Worm (Caenorhabditis elegans) whole organism, L4 larva: Measurements from ENCODE around the gene dgk-2.

Experiments
- F10B5.3 ChIP-seq: sonication (generic microtip); optimal IDR thresholded peaks from 2 replicates; lab custom pipeline; 2016; ENCODE audit warnings: mild to moderate bottlenecking, missing genetic modification characterization, missing compliant biosample characterization
- F26F4.8 ChIP-seq: fragments of 200-800 bp; sonication (Bioruptor generic); conservative IDR thresholded peaks from 2 replicates; pipeline ENCODE4 v1.3.6; 2022; ENCODE audit warnings: missing genetic modification characterization, missing compliant biosample characterization
- R02D3.7 ChIP-seq: fragments of 150-350 bp; sonication (generic microtip); optimal IDR thresholded peaks from 3 replicates; lab custom pipeline; 2014; ENCODE audit warnings: missing biosample characterization, missing genetic modification characterization
- T20F7.1 ChIP-seq: fragments of 200-800 bp; sonication (Bioruptor generic); optimal IDR thresholded peaks from 2 replicates; lab custom pipeline; 2018; ENCODE audit warnings: mild to moderate bottlenecking, missing genetic modification characterization, missing compliant biosample characterization
- Y105C5A.15 ChIP-seq: fragments of 200-800 bp; sonication (Bioruptor generic); IDR thresholded peaks from 2 replicates; pipeline ENCODE4 v1.3.6; 2022; ENCODE audit warnings: missing genetic modification characterization, missing compliant biosample characterization
- Y75B8A.6 ChIP-seq: fragments of 200-800 bp; sonication (Bioruptor generic); IDR thresholded peaks from 2 replicates; pipeline ENCODE4 v1.3.6; 2022; ENCODE audit warnings: missing genetic modification reagents, missing genetic modification characterization, missing compliant biosample characterization
- ZK337.2 ChIP-seq: fragments of 200-800 bp; sonication (Bioruptor generic); IDR thresholded peaks from 2 replicates; pipeline ENCODE4 v1.3.6; 2022; ENCODE audit warnings: missing genetic modification reagents, missing genetic modification characterization, missing compliant biosample characterization
- arid-1 ChIP-seq: fragments of 200-800 bp; sonication (Bioruptor generic); conservative IDR thresholded peaks from 2 replicates; pipeline ENCODE4 v1.3.6; 2022; ENCODE audit warnings: missing genetic modification reagents, missing genetic modification characterization, missing compliant biosample characterization
- ceh-20 ChIP-seq: fragments of 200-800 bp; sonication (Bioruptor generic); IDR thresholded peaks from 2 replicates; pipeline ENCODE4 v1.3.6; 2022; ENCODE audit warnings: missing genetic modification reagents, missing genetic modification characterization, missing compliant biosample characterization
- ceh-28 ChIP-seq: fragments of 150-350 bp; optimal IDR thresholded peaks from 2 replicates; lab custom pipeline; 2014; ENCODE audit warnings: missing biosample characterization, missing genetic modification reagents, missing genetic modification characterization
- ceh-44 ChIP-seq: fragments of 200-800 bp; sonication (Bioruptor generic); IDR thresholded peaks from 2 replicates; pipeline ENCODE4 v1.3.6; 2022; ENCODE audit warnings: missing genetic modification reagents, missing genetic modification characterization, missing compliant biosample characterization
- ceh-62 ChIP-seq: sonication (generic microtip); optimal IDR thresholded peaks from 2 replicates; lab custom pipeline; 2017; ENCODE audit warnings: missing biosample characterization, missing genetic modification characterization
- ceh-82 ChIP-seq: sonication (generic microtip); optimal IDR thresholded peaks from 2 replicates; lab custom pipeline; 2017; ENCODE audit warnings: missing biosample characterization, missing genetic modification characterization
- cey-2 ChIP-seq: sonication (generic microtip); optimal IDR thresholded peaks from 3 replicates; lab custom pipeline; 2017; ENCODE audit warnings: missing genetic modification characterization, mild to moderate bottlenecking, missing compliant biosample characterization, antibody characterized with exemption, borderline replicate concordance; ENCODE audit not compliant: insufficient read depth
- daf-8 ChIP-seq: fragments of 200-800 bp; sonication (Bioruptor generic); IDR thresholded peaks from 2 replicates; pipeline ENCODE4 v1.3.6; 2022; ENCODE audit warnings: missing genetic modification characterization, missing compliant biosample characterization
- dmd-6 ChIP-seq: fragments of 200-800 bp; sonication (Bioruptor generic); IDR thresholded peaks from 2 replicates; pipeline ENCODE4 v1.3.6; 2022; ENCODE audit warnings: missing genetic modification reagents, missing genetic modification characterization, missing compliant biosample characterization
- duxl-1 ChIP-seq: sonication (generic microtip); optimal IDR thresholded peaks from 2 replicates; lab custom pipeline; 2016; ENCODE audit warnings: mild to moderate bottlenecking, missing genetic modification characterization, moderate library complexity, missing compliant biosample characterization; ENCODE audit not compliant: poor library complexity
- fkh-10 ChIP-seq: fragments of 150-350 bp; optimal IDR thresholded peaks from 2 replicates; lab custom pipeline; 2014; ENCODE audit warnings: missing biosample characterization, missing genetic modification reagents, missing genetic modification characterization
- hif-1 ChIP-seq, 2 experiments: sonication (generic microtip); optimal IDR thresholded peaks; 2 replicates each; lab custom pipeline; 2016 to 2017; ENCODE audit warnings: missing compliant biosample characterization in 2 of 2, missing genetic modification characterization in 2 of 2, missing genetic modification reagents in 2 of 2, missing genotype in 2 of 2, mild to moderate bottlenecking in 1 of 2
- hlh-30 ChIP-seq: sonication (generic microtip); optimal IDR thresholded peaks from 2 replicates; lab custom pipeline; 2017; ENCODE audit warnings: antibody characterized with exemption, mild to moderate bottlenecking, missing genetic modification characterization, missing compliant biosample characterization; ENCODE audit not compliant: insufficient read depth
- hmg-1.1 ChIP-seq: fragments of 200-800 bp; sonication (Bioruptor generic); IDR thresholded peaks from 2 replicates; pipeline ENCODE4 v1.3.6; 2022; ENCODE audit warnings: missing genetic modification reagents, missing genetic modification characterization, missing compliant biosample characterization
- jun-1 ChIP-seq: fragments of 150-350 bp; optimal IDR thresholded peaks from 2 replicates; lab custom pipeline; 2014; ENCODE audit warnings: missing biosample characterization, missing genetic modification reagents, missing genetic modification characterization
- lim-7 ChIP-seq: fragments of 200-800 bp; sonication (Bioruptor generic); IDR thresholded peaks from 2 replicates; pipeline ENCODE4 v1.3.6; 2022; ENCODE audit warnings: missing genetic modification characterization, missing compliant biosample characterization
- lin-29 ChIP-seq: fragments of 200-800 bp; sonication (Bioruptor generic); IDR thresholded peaks from 2 replicates; pipeline ENCODE4 v1.3.6; 2022; ENCODE audit warnings: missing genetic modification reagents, missing genetic modification characterization, missing compliant biosample characterization
- lin-38 ChIP-seq: fragments of 200-800 bp; sonication (Bioruptor generic); IDR thresholded peaks from 2 replicates; pipeline ENCODE4 v1.3.6; 2022; ENCODE audit warnings: missing genetic modification reagents, missing genetic modification characterization, missing compliant biosample characterization
- madf-9 ChIP-seq: fragments of 200-800 bp; sonication (Bioruptor generic); conservative IDR thresholded peaks from 2 replicates; pipeline ENCODE4 v1.3.6; 2022; ENCODE audit warnings: missing genetic modification reagents, missing genetic modification characterization, missing compliant biosample characterization
- mdl-1 ChIP-seq, 2 experiments: fragments of 150-350 bp in 1 of 2; sonication (generic microtip) in 1 of 2; optimal IDR thresholded peaks; 2 replicates each; lab custom pipeline; 2014 to 2017; ENCODE audit warnings: missing biosample characterization in 2 of 2, missing genetic modification characterization in 2 of 2
- mes-2 ChIP-seq: sonication (generic microtip); optimal IDR thresholded peaks from 2 replicates; lab custom pipeline; 2016; ENCODE audit warnings: missing genotype, mild to moderate bottlenecking, missing genetic modification characterization, missing compliant biosample characterization; ENCODE audit not compliant: poor library complexity, severe bottlenecking
- mxl-2 ChIP-seq: fragments of 200-800 bp; sonication (Bioruptor generic); conservative IDR thresholded peaks from 2 replicates; pipeline ENCODE4 v1.3.6; 2022; ENCODE audit warnings: missing genetic modification reagents, missing genetic modification characterization, missing compliant biosample characterization
- mxl-3 ChIP-seq: fragments of 200-800 bp; sonication (Bioruptor generic); optimal IDR thresholded peaks from 2 replicates; lab custom pipeline; 2018; ENCODE audit warnings: mild to moderate bottlenecking, missing genetic modification characterization, missing compliant biosample characterization
- nhr-10 ChIP-seq: fragments of 150-350 bp; optimal IDR thresholded peaks from 2 replicates; lab custom pipeline; 2014; ENCODE audit warnings: missing biosample characterization, missing genetic modification characterization
- nhr-102 ChIP-seq: sonication (generic microtip); optimal IDR thresholded peaks from 2 replicates; lab custom pipeline; 2016; ENCODE audit warnings: mild to moderate bottlenecking, missing genetic modification characterization, moderate library complexity, missing compliant biosample characterization
- nhr-11 ChIP-seq: fragments of 150-350 bp; optimal IDR thresholded peaks from 2 replicates; lab custom pipeline; 2014; ENCODE audit warnings: missing biosample characterization, missing genetic modification characterization
- nhr-25 ChIP-seq: sonication (generic microtip); optimal IDR thresholded peaks from 2 replicates; lab custom pipeline; 2017; ENCODE audit warnings: missing genetic modification characterization, mild to moderate bottlenecking, missing compliant biosample characterization, antibody characterized with exemption, moderate library complexity, borderline replicate concordance; ENCODE audit not compliant: insufficient read depth
- nhr-28 ChIP-seq: fragments of 150-350 bp; optimal IDR thresholded peaks from 2 replicates; lab custom pipeline; 2014; ENCODE audit warnings: missing biosample characterization, missing genetic modification characterization
- nhr-41 ChIP-seq: fragments of 200-800 bp; sonication (Bioruptor generic); IDR thresholded peaks from 2 replicates; pipeline ENCODE4 v1.3.6; 2022; ENCODE audit warnings: missing genetic modification reagents, missing genetic modification characterization, missing compliant biosample characterization
- nhr-77 ChIP-seq: fragments of 150-350 bp; optimal IDR thresholded peaks from 2 replicates; lab custom pipeline; 2014; ENCODE audit warnings: missing biosample characterization, missing genetic modification characterization
- pha-4 ChIP-seq, 2 experiments: fragments of 150-350 bp in 1 of 2; fragments of 200-800 bp in 1 of 2; sonication (Bioruptor generic) in 1 of 2; IDR thresholded peaks in 1 of 2; optimal IDR thresholded peaks in 1 of 2; 2 replicates each; pipeline versions ENCODE4 v1.3.6 to Lab custom; 2014 to 2022; ENCODE audit warnings: missing genetic modification characterization in 2 of 2, missing genetic modification reagents in 2 of 2, missing biosample characterization in 1 of 2, missing compliant biosample characterization in 1 of 2
- php-3 ChIP-seq: fragments of 200-800 bp; sonication (Bioruptor generic); IDR thresholded peaks from 2 replicates; pipeline ENCODE4 v1.3.6; 2022; ENCODE audit warnings: missing genetic modification reagents, missing genetic modification characterization, missing compliant biosample characterization
- rbr-2 ChIP-seq: sonication (generic microtip); optimal IDR thresholded peaks from 2 replicates; lab custom pipeline; 2016; ENCODE audit warnings: missing genotype, missing genetic modification characterization, missing compliant biosample characterization
- snpc-1.2 ChIP-seq: fragments of 200-800 bp; sonication (Bioruptor generic); IDR thresholded peaks from 2 replicates; pipeline ENCODE4 v1.3.6; 2022; ENCODE audit warnings: missing genetic modification reagents, missing genetic modification characterization, missing compliant biosample characterization
- spr-1 ChIP-seq: sonication (generic microtip); optimal IDR thresholded peaks from 2 replicates; lab custom pipeline; 2016; ENCODE audit warnings: mild to moderate bottlenecking, missing genetic modification characterization, missing compliant biosample characterization
- spr-3 ChIP-seq: fragments of 200-800 bp; sonication (Bioruptor generic); optimal IDR thresholded peaks from 2 replicates; lab custom pipeline; 2018; ENCODE audit warnings: mild to moderate bottlenecking, missing genetic modification characterization, missing compliant biosample characterization
- tra-1 ChIP-seq: fragments of 200-800 bp; sonication (Bioruptor generic); IDR thresholded peaks from 2 replicates; pipeline ENCODE4 v1.3.6; 2022; ENCODE audit warnings: missing genetic modification reagents, missing genetic modification characterization, missing compliant biosample characterization
- unc-130 ChIP-seq: sonication (generic microtip); optimal IDR thresholded peaks from 2 replicates; lab custom pipeline; 2016; ENCODE audit warnings: missing genetic modification reagents, missing genetic modification characterization, missing compliant biosample characterization
- unc-39 ChIP-seq: sonication (generic microtip); optimal IDR thresholded peaks from 2 replicates; lab custom pipeline; 2017; ENCODE audit warnings: missing biosample characterization, missing genetic modification characterization
- zfp-2 ChIP-seq: sonication (generic microtip); optimal IDR thresholded peaks from 2 replicates; lab custom pipeline; 2016; ENCODE audit warnings: mild to moderate bottlenecking, missing genetic modification characterization, missing compliant biosample characterization
- zfp-3 ChIP-seq: fragments of 200-800 bp; sonication (Bioruptor generic); conservative IDR thresholded peaks from 2 replicates; pipeline ENCODE4 v1.3.6; 2022; ENCODE audit warnings: missing genetic modification reagents, missing genetic modification characterization, missing compliant biosample characterization
- zip-11 ChIP-seq: fragments of 200-800 bp; sonication (Bioruptor generic); IDR thresholded peaks from 2 replicates; pipeline ENCODE4 v1.3.6; 2022; ENCODE audit warnings: missing genetic modification characterization, missing compliant biosample characterization
- ztf-7 ChIP-seq: fragments of 150-350 bp; optimal IDR thresholded peaks from 2 replicates; lab custom pipeline; 2014; ENCODE audit warnings: missing biosample characterization, missing genetic modification characterization

Gene dgk-2

DNA sequence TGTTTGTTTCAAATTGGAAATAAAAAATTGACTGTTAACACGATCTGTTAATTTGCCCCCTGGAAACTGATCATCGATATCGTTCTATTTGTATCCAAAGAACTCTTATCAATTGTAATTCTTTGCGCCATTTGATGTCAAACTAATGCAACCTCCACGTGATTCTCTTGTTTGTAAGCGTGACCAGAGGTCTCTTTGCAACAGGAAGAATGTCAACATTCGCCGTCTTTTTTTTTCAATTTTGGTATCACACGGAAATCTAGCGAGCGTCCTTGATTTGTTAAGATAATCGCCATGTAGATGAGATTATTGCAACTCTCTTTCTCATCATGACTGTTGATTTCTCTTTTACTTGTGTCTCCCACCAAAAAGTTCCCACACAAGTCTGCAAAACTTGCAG lies 24.7 kb upstream of the dgk-2 start (continued):
- no peak for TF ChIP-seq nhr-41
- no peak for TF ChIP-seq nhr-10
- TF ChIP-seq madf-9 (GFP tag; lab: Robert Waterston, UW), result no peak
- no peak for TF ChIP-seq php-3 (GFP tag; lab: Robert Waterston, UW)
- no peak for TF ChIP-seq cey-2 (tag; lab: Kevin White, UChicago)
- TF ChIP-seq mdl-1 (tag; optimal IDR thresholded peaks at IDR 0.05; lab: Kevin White, UChicago), result peak; percentile 23 to 84
- TF ChIP-seq R02D3.7 (tag; lab: Kevin White, UChicago), result no peak
- TF ChIP-seq duxl-1, result no peak
- TF ChIP-seq Y75B8A.6 (GFP tag; lab: Robert Waterston, UW), result no peak
- TF ChIP-seq Y105C5A.15 (GFP tag; lab: Robert Waterston, UW), result no peak
- peak; percentile 69 for TF ChIP-seq nhr-11 (tag; lab: Kevin White, UChicago)
- no peak for TF ChIP-seq spr-1 (tag; lab: Kevin White, UChicago)
- TF ChIP-seq ztf-7, result no peak
- no peak for TF ChIP-seq ceh-20 (GFP tag; lab: Robert Waterston, UW)
- TF ChIP-seq ceh-44 (GFP tag; lab: Robert Waterston, UW), result no peak
- TF ChIP-seq spr-3 (GFP tag; lab: Kevin White, UChicago), result no peak
- peak; percentile 56; the same call in 1 of the 2 replicates for TF ChIP-seq tra-1 (GFP tag; lab: Robert Waterston, UW)
- TF ChIP-seq ZK337.2 (GFP tag; lab: Robert Waterston, UW), result no peak
- TF ChIP-seq T20F7.1, result no peak
- no peak for TF ChIP-seq F10B5.3 (tag; lab: Kevin White, UChicago)
- TF ChIP-seq lin-38 (GFP tag; lab: Robert Waterston, UW), result no peak
- no peak for TF ChIP-seq snpc-1.2 (GFP tag; lab: Robert Waterston, UW)
- TF ChIP-seq mxl-3 (GFP tag; lab: Kevin White, UChicago), result peak; percentile 91
- TF ChIP-seq mxl-2, result no peak
- peak; percentile 92 for TF ChIP-seq hlh-30 (tag; lab: Kevin White, UChicago)
- no peak for TF ChIP-seq hmg-1.1 (GFP tag; lab: Robert Waterston, UW)
- TF ChIP-seq lim-7, result no peak
- peak; percentile 89 for TF ChIP-seq nhr-28 (tag; lab: Kevin White, UChicago)
- no peak for TF ChIP-seq nhr-102 (tag; lab: Kevin White, UChicago)
- no peak for TF ChIP-seq ceh-28 (tag; lab: Kevin White, UChicago)
- TF ChIP-seq ceh-82 (tag; lab: Kevin White, UChicago), result no peak
- no peak for TF ChIP-seq arid-1 (GFP tag; lab: Robert Waterston, UW)
- TF ChIP-seq zfp-2, result no peak
- TF ChIP-seq ceh-62 (tag; lab: Kevin White, UChicago), result no peak
- no peak for TF ChIP-seq rbr-2 (tag; lab: Kevin White, UChicago)
- TF ChIP-seq dmd-6 (GFP tag; lab: Robert Waterston, UW), result peak; percentile 92
- TF ChIP-seq unc-39 (tag; lab: Kevin White, UChicago), result no peak
- no peak for TF ChIP-seq fkh-10 (GFP tag; lab: Kevin White, UChicago)
- peak; percentile 56 for TF ChIP-seq nhr-77 (tag; lab: Kevin White, UChicago)
- no peak for TF ChIP-seq pha-4 (GFP tag; IDR thresholded peaks at IDR 0.05; lab: Robert Waterston, UW)
- no peak for TF ChIP-seq pha-4 (tag; optimal IDR thresholded peaks at IDR 0.05; lab: Kevin White, UChicago)
- peak; percentile 62 for TF ChIP-seq nhr-25 (tag; lab: Kevin White, UChicago)
- TF ChIP-seq lin-29 (GFP tag; lab: Robert Waterston, UW), result no peak
- no peak for TF ChIP-seq unc-130 (GFP tag; lab: Kevin White, UChicago)
- no peak for TF ChIP-seq daf-8 (GFP tag; lab: Robert Waterston, UW)
- no peak for TF ChIP-seq jun-1 (tag; lab: Kevin White, UChicago)
- no peak for TF ChIP-seq zip-11 (GFP tag; lab: Robert Waterston, UW)
- no peak for TF ChIP-seq zfp-3 (GFP tag; lab: Robert Waterston, UW)
- TF ChIP-seq F26F4.8 (GFP tag; lab: Robert Waterston, UW), result no peak
- TF ChIP-seq hif-1 (tag; optimal IDR thresholded peaks at IDR 0.05; lab: Kevin White, UChicago), result no peak
- peak; percentile 51 for TF ChIP-seq mes-2 (tag; lab: Kevin White, UChicago)
